Fruit fly (Drosophila melanogaster): ENCODE measurements around the gene CG8349.

dm6 chr2L:8213987-8214386 is 1.7 kb upstream of the CG8349 start, which contains the start of gene CG8353:
- TF ChIP-seq psq (optimal IDR thresholded peaks at IDR 0.05) (no peak), Myc (optimal IDR thresholded peaks at IDR 0.05) (no peak), h (optimal IDR thresholded peaks at IDR 0.05) (no peak)

Measured in Kc167 (cell line).